Worm (Caenorhabditis elegans): ENCODE measurements around the gene M01H9.10.

- TF ChIP-seq C16A3.4 (tag; optimal IDR thresholded peaks at IDR 0.05) (no peak), ztf-4 (tag; optimal IDR thresholded peaks at IDR 0.05) (no peak), ama-1 (optimal IDR thresholded peaks at IDR 0.05) (no peak), lin-15B (tag; optimal IDR thresholded peaks at IDR 0.05) (no peak), xbp-1 (tag; optimal IDR thresholded peaks at IDR 0.05) (no peak), ces-1 (GFP tag; optimal IDR thresholded peaks at IDR 0.05) (no peak), swsn-7 (tag; optimal IDR thresholded peaks at IDR 0.05) (no peak), nhr-237 (tag; optimal IDR thresholded peaks at IDR 0.05) (no peak), ceh-90 (tag; optimal IDR thresholded peaks at IDR 0.05) (no peak), hlh-4 (tag; optimal IDR thresholded peaks at IDR 0.05) (no peak), jun-1 (tag; optimal IDR thresholded peaks at IDR 0.05) (no peak)
Observed at ce11 chrIV:4484555-4484954, 4.6 kb upstream of the M01H9.10 start.
